Fruit fly (Drosophila melanogaster): ENCODE results near the gene Cph.
A peak's percentile ranks its signal among the peaks of the same experiment; 100 is the strongest.

Gene Cph

DNA sequence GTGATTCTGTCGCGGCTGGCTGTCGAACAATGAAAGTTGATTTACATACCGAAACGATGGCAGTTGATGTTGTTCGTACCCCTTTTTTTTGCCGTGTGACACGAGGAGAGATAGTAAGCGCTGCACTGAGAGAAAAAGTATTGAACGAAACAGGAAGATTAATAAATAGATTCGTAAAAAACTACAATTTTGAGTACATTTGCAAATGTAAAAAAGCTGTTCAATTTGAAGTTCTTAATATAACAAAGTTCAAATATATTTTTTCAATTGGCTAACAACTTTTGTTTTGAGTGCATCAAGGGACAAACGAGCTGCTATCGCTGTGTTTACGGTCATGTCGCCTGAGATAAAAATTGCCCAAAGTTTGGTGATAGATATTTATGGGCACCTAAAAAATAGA lies 15.5 kb upstream of the Cph start (continued):
- TF ChIP-seq Atf-2 (GFP tag; optimal IDR thresholded peaks at IDR 0.05) (no peak), row (GFP tag; IDR thresholded peaks at IDR 0.05) (peak; percentile 46; the same call in 2 of the 3 replicates), CG11696 (GFP tag; IDR thresholded peaks at IDR 0.05) (0 out of 2 replicates have a peak, but pooled peaks have one; percentile 17)

DNA sequence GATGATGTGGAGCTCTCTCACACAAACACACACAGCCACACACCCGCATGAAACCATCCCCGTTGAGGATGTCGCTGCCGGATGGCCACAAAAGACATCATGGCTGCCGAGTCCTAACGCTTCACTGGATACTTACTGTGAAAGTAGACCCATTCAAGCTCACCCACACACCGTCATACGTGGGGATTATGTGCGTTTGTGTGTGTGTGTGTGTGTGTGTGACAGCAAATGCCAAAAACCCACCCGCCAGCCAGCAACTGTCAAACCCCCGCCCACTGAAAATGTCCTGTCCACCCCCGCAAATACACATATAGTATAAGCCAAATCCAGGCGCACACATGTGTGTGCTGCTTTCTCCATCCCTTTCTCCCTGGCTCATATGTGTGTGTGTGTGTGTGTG lies 13.0 kb upstream of the Cph start:
- peak; percentile 68 for TF ChIP-seq cg (GFP tag; optimal IDR thresholded peaks at IDR 0.05)
- no peak for TF ChIP-seq gt (GFP tag; IDR thresholded peaks at IDR 0.05)
- peak; percentile 83 for TF ChIP-seq Nf-YB (GFP tag; optimal IDR thresholded peaks at IDR 0.05)
- TF ChIP-seq gsb (GFP tag; IDR thresholded peaks at IDR 0.05): no peak
- TF ChIP-seq CG17385 (GFP tag; optimal IDR thresholded peaks at IDR 0.05): no peak
- no peak for TF ChIP-seq CG10147 (GFP tag; optimal IDR thresholded peaks at IDR 0.05)
- no peak for TF ChIP-seq NC2α (GFP tag; optimal IDR thresholded peaks at IDR 0.05)
- peak; percentile 36 for TF ChIP-seq abd-A (tag; optimal IDR thresholded peaks at IDR 0.05)
- TF ChIP-seq Nf-YC (tag; optimal IDR thresholded peaks at IDR 0.05): peak; percentile 88
- TF ChIP-seq seq (GFP tag; IDR thresholded peaks at IDR 0.05): peak; percentile 49; the same call in 1 of the 2 replicates
- no peak for TF ChIP-seq Bdp1 (GFP tag; optimal IDR thresholded peaks at IDR 0.05)

- TF ChIP-seq unc-4 (GFP tag; IDR thresholded peaks at IDR 0.05; ENCODE audit: partially characterized antibody) (no peak), pho (GFP tag; optimal IDR thresholded peaks at IDR 0.05) (no peak), CG8478 (optimal IDR thresholded peaks at IDR 0.05) (no peak), insv (GFP tag; optimal IDR thresholded peaks at IDR 0.05) (no peak), sens-2 (GFP tag; IDR thresholded peaks at IDR 0.05) (no peak), Bteb2 (GFP tag; optimal IDR thresholded peaks at IDR 0.05) (no peak), sd (tag; optimal IDR thresholded peaks at IDR 0.05) (no peak), twi (tag; optimal IDR thresholded peaks at IDR 0.05) (no peak), CG3407 (GFP tag; optimal IDR thresholded peaks at IDR 0.05) (no peak), Nf-YC (tag; optimal IDR thresholded peaks at IDR 0.05) (peak; percentile 70), Tbp (GFP tag; optimal IDR thresholded peaks at IDR 0.05) (no peak), slbo (GFP tag; IDR thresholded peaks at IDR 0.05) (no peak), cas (GFP tag; IDR thresholded peaks at IDR 0.05) (no peak), CG30403 (GFP tag; optimal IDR thresholded peaks at IDR 0.05) (no peak), Nf-YB (GFP tag; optimal IDR thresholded peaks at IDR 0.05) (peak; percentile 77), Hr39 (optimal IDR thresholded peaks at IDR 0.05) (peak; percentile 68), cg (GFP tag; optimal IDR thresholded peaks at IDR 0.05) (peak; percentile 51), CG17361 (GFP tag; IDR thresholded peaks at IDR 0.05) (no peak), CG17568 (GFP tag; optimal IDR thresholded peaks at IDR 0.05) (no peak), gcm (GFP tag; optimal IDR thresholded peaks at IDR 0.05) (no peak)
These were observed 2.4 kb downstream of the Cph start for dm6 chrX:7139952-7140351.

- TF ChIP-seq CG1832 (GFP tag; optimal IDR thresholded peaks at IDR 0.05) (no peak), Hr78 (GFP tag; optimal IDR thresholded peaks at IDR 0.05) (no peak), lov (optimal IDR thresholded peaks at IDR 0.05) (no peak), lov (GFP tag; IDR thresholded peaks at IDR 0.05) (no peak), zen2 (GFP tag; IDR thresholded peaks at IDR 0.05; ENCODE audit: partially characterized antibody) (no peak), Spps (tag; optimal IDR thresholded peaks at IDR 0.05) (no peak), HLH3B (GFP tag; IDR thresholded peaks at IDR 0.05) (no peak), kni (GFP tag; optimal IDR thresholded peaks at IDR 0.05) (no peak), slou (GFP tag; optimal IDR thresholded peaks at IDR 0.05) (no peak), CG3065 (GFP tag; optimal IDR thresholded peaks at IDR 0.05) (no peak), CG1024 (GFP tag; IDR thresholded peaks at IDR 0.05) (no peak), ATbp (GFP tag; optimal IDR thresholded peaks at IDR 0.05) (no peak), BEAF-32 (GFP tag; optimal IDR thresholded peaks at IDR 0.05) (no peak), lilli (GFP tag; optimal IDR thresholded peaks at IDR 0.05) (no peak), Blimp-1 (GFP tag; optimal IDR thresholded peaks at IDR 0.05) (no peak), klu (GFP tag; IDR thresholded peaks at IDR 0.05) (no peak), gt (GFP tag; IDR thresholded peaks at IDR 0.05) (no peak), vvl (GFP tag; IDR thresholded peaks at IDR 0.05) (no peak), CG6683 (GFP tag; optimal IDR thresholded peaks at IDR 0.05) (no peak), Oaz (GFP tag; IDR thresholded peaks at IDR 0.05) (no peak)
These were observed 4.2 kb downstream of the Cph start for dm6 chrX:7141753-7142152.
